Worm (Caenorhabditis elegans) whole organism, L1 larva: Measurements from ENCODE around the gene hlh-12.

ENCODE experiments used
- ceh-82 ChIP-seq, 3 experiments: fragments of 150-350 bp in 1 of 3; sonication (generic microtip) in 2 of 3; optimal IDR thresholded peaks; 2 replicates each; lab custom pipeline; 2014 to 2017; ENCODE audit warnings: missing biosample characterization in 3 of 3, missing genetic modification characterization in 3 of 3
- ceh-90 ChIP-seq: sonication (generic microtip); optimal IDR thresholded peaks from 2 replicates; lab custom pipeline; 2016; ENCODE audit warnings: missing genetic modification characterization, missing compliant biosample characterization
- fos-1 ChIP-seq: fragments of 150-350 bp; optimal IDR thresholded peaks from 2 replicates; lab custom pipeline; 2014; ENCODE audit warnings: missing biosample characterization, missing genetic modification characterization
- lir-3 ChIP-seq: sonication (generic microtip); optimal IDR thresholded peaks from 2 replicates; lab custom pipeline; 2016; ENCODE audit warnings: mild to moderate bottlenecking, missing genetic modification characterization, moderate library complexity, missing compliant biosample characterization; ENCODE audit not compliant: poor library complexity
- mdl-1 ChIP-seq, 2 experiments: fragments of 150-350 bp; optimal IDR thresholded peaks; 2 replicates each; lab custom pipeline; 2014 to 2017; ENCODE audit warnings: missing biosample characterization in 2 of 2, missing genetic modification characterization in 2 of 2, inconsistent platforms in 1 of 2
- mef-2 ChIP-seq: fragments of 150-350 bp; optimal IDR thresholded peaks from 2 replicates; lab custom pipeline; 2014; ENCODE audit warnings: missing biosample characterization, missing genetic modification characterization
- mep-1 ChIP-seq: fragments of 150-350 bp; optimal IDR thresholded peaks from 2 replicates; lab custom pipeline; 2014; ENCODE audit warnings: missing biosample characterization, missing genetic modification characterization
- nhr-11 ChIP-seq: fragments of 150-350 bp; optimal IDR thresholded peaks from 2 replicates; lab custom pipeline; 2014; ENCODE audit warnings: missing biosample characterization, missing genetic modification characterization
- nhr-237 ChIP-seq: fragments of 150-350 bp; optimal IDR thresholded peaks from 2 replicates; lab custom pipeline; 2014; ENCODE audit warnings: missing biosample characterization, missing genetic modification characterization
- pag-3 ChIP-seq: sonication (generic microtip); optimal IDR thresholded peaks from 2 replicates; lab custom pipeline; 2017; ENCODE audit warnings: missing genetic modification characterization, mild to moderate bottlenecking, missing compliant biosample characterization, antibody characterized with exemption, borderline replicate concordance; ENCODE audit not compliant: insufficient read depth
- skn-1 ChIP-seq: fragments of 150-350 bp; optimal IDR thresholded peaks from 2 replicates; lab custom pipeline; 2014; ENCODE audit warnings: missing biosample characterization, missing genetic modification characterization
- sox-4 ChIP-seq: sonication (generic microtip); optimal IDR thresholded peaks from 2 replicates; lab custom pipeline; 2016; ENCODE audit warnings: missing genetic modification characterization, missing compliant biosample characterization
- unc-30 ChIP-seq: sonication (generic microtip); optimal IDR thresholded peaks from 2 replicates; lab custom pipeline; 2017; ENCODE audit warnings: missing biosample characterization, missing genetic modification characterization
- ztf-4 ChIP-seq: fragments of 150-350 bp; optimal IDR thresholded peaks from 2 replicates; lab custom pipeline; 2014; ENCODE audit warnings: missing biosample characterization, missing genetic modification characterization

DNA sequence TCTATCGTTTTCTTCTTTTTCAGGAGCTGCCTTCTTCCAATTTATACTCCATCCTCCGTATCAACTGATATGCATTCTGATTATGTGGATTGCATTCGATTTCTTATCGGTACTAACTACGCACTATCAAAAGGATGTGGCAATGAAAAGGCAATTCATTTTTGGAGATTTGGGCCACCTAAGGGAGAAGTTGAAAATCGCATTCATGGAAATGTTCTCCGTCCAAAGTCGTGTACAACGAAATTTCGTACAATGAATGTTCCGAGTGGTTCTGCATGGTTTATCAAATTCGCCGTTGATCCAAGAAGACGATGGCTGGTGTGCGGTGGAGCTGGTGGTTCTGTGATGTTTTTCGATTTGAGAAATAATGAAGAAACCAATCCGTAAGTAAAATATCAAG lies 33.4 kb upstream of the hlh-12 start, which contains the start of gene C09G4.4:
- TF ChIP-seq fos-1 (tag; lab: Kevin White, UChicago) (no peak), pag-3 (tag; lab: Kevin White, UChicago) (no peak), ceh-82 (tag; optimal IDR thresholded peaks at IDR 0.05; lab: Kevin White, UChicago) (no peak), mep-1 (no peak), lir-3 (tag; lab: Kevin White, UChicago) (no peak), ceh-90 (no peak), ztf-4 (tag; lab: Kevin White, UChicago) (no peak), skn-1 (tag; lab: Kevin White, UChicago) (no peak), sox-4 (tag; lab: Kevin White, UChicago) (no peak), nhr-237 (tag; lab: Kevin White, UChicago) (no peak), mef-2 (tag; lab: Kevin White, UChicago) (no peak), mdl-1 (tag; optimal IDR thresholded peaks at IDR 0.05; lab: Kevin White, UChicago) (no peak), nhr-11 (tag; lab: Kevin White, UChicago) (no peak), unc-30 (tag; lab: Kevin White, UChicago) (no peak)
